Worm (Caenorhabditis elegans): ENCODE results near the gene glb-14.

DNA sequence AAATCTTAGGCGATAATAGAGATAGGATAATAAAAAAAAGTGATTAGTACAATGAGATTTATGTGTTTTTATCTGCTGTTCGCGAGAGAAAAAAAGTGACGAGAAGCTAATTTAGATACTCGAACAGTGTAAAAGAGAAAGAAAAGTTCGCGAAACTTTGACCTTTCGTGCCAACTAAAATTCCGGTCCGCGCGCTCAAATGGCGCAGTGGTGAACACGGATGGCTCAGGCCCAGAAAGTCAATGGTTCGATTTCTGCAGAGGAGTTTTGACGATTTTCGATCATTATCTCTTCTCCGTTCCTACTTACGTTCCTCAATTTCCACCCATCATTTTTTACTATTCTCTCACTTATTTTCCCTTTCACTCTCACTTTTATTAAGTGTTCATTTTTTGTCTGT lies 28.3 kb downstream of the glb-14 start:
- TF ChIP-seq fkh-2 (tag; optimal IDR thresholded peaks at IDR 0.05), result no peak
- no peak for TF ChIP-seq unc-39 (tag; optimal IDR thresholded peaks at IDR 0.05)
- no peak for TF ChIP-seq fos-1 (tag; optimal IDR thresholded peaks at IDR 0.05)
- no peak for TF ChIP-seq ama-1 (optimal IDR thresholded peaks at IDR 0.05)
- no peak for TF ChIP-seq nhr-237 (tag; optimal IDR thresholded peaks at IDR 0.05)
- no peak for TF ChIP-seq unc-62 (GFP tag; optimal IDR thresholded peaks at IDR 0.05)
- TF ChIP-seq zag-1 (tag; optimal IDR thresholded peaks at IDR 0.05), result no peak
- TF ChIP-seq nhr-76 (tag; optimal IDR thresholded peaks at IDR 0.05), result no peak
- TF ChIP-seq jun-1 (tag; optimal IDR thresholded peaks at IDR 0.05), result no peak
- TF ChIP-seq snpc-4 (tag; optimal IDR thresholded peaks at IDR 0.05), result no peak
- TF ChIP-seq ZK546.5 (tag; optimal IDR thresholded peaks at IDR 0.05), result no peak
- TF ChIP-seq ztf-11 (tag; optimal IDR thresholded peaks at IDR 0.05), result no peak

All from whole organism, L3 larva.